Worm (Caenorhabditis elegans) whole organism, L1 larva: Measurements from ENCODE around the gene F21C10.9.
A peak's percentile ranks its signal among the peaks of the same experiment; 100 is the strongest.

ENCODE experiments used
- ceh-82 ChIP-seq, 3 experiments: fragments of 150-350 bp in 1 of 3; sonication (generic microtip) in 2 of 3; optimal IDR thresholded peaks; 2 replicates each; lab custom pipeline; 2014 to 2017; ENCODE audit warnings: missing biosample characterization in 3 of 3, missing genetic modification characterization in 3 of 3
- ceh-90 ChIP-seq: sonication (generic microtip); optimal IDR thresholded peaks from 2 replicates; lab custom pipeline; 2016; ENCODE audit warnings: missing genetic modification characterization, missing compliant biosample characterization
- dsc-1 ChIP-seq: sonication (generic microtip); optimal IDR thresholded peaks from 2 replicates; lab custom pipeline; 2016; ENCODE audit warnings: mild to moderate bottlenecking, missing genetic modification characterization, missing compliant biosample characterization
- fkh-8 ChIP-seq: sonication (generic microtip); optimal IDR thresholded peaks from 2 replicates; lab custom pipeline; 2016; ENCODE audit warnings: mild to moderate bottlenecking, missing genetic modification characterization, missing compliant biosample characterization
- grh-1 ChIP-seq: fragments of 200-800 bp; sonication (Bioruptor generic); IDR thresholded peaks from 2 replicates; pipeline ENCODE4 v1.3.6; 2022; ENCODE audit warnings: missing genetic modification reagents, missing genetic modification characterization, missing compliant biosample characterization
- hlh-4 ChIP-seq: sonication (generic microtip); optimal IDR thresholded peaks from 2 replicates; lab custom pipeline; 2016; ENCODE audit warnings: mild to moderate bottlenecking, missing genetic modification characterization, missing compliant biosample characterization
- jun-1 ChIP-seq: fragments of 150-350 bp; optimal IDR thresholded peaks from 2 replicates; lab custom pipeline; 2014; ENCODE audit warnings: missing biosample characterization, missing genetic modification reagents, missing genetic modification characterization
- lin-14 ChIP-seq: fragments of 200-800 bp; sonication (Bioruptor generic); optimal IDR thresholded peaks from 2 replicates; lab custom pipeline; 2018; ENCODE audit warnings: mild to moderate bottlenecking, missing genetic modification characterization, moderate library complexity, missing compliant biosample characterization
- nhr-11 ChIP-seq: fragments of 150-350 bp; optimal IDR thresholded peaks from 2 replicates; lab custom pipeline; 2014; ENCODE audit warnings: missing biosample characterization, missing genetic modification characterization
- nhr-19 ChIP-seq: fragments of 200-800 bp; sonication (Bioruptor generic); conservative IDR thresholded peaks from 2 replicates; pipeline ENCODE4 v1.3.6; 2022; ENCODE audit warnings: missing genetic modification characterization, missing compliant biosample characterization
- nhr-20 ChIP-seq: sonication (generic microtip); optimal IDR thresholded peaks from 2 replicates; lab custom pipeline; 2016; ENCODE audit warnings: mild to moderate bottlenecking, missing genetic modification characterization, missing compliant biosample characterization
- nhr-28 ChIP-seq: fragments of 150-350 bp; optimal IDR thresholded peaks from 2 replicates; lab custom pipeline; 2014; ENCODE audit warnings: missing biosample characterization, missing genetic modification characterization
- nhr-47 ChIP-seq: sonication (generic microtip); optimal IDR thresholded peaks from 2 replicates; lab custom pipeline; 2016; ENCODE audit warnings: mild to moderate bottlenecking, missing genetic modification characterization, moderate library complexity, missing compliant biosample characterization
- nhr-71 ChIP-seq: sonication (generic microtip); optimal IDR thresholded peaks from 2 replicates; lab custom pipeline; 2016; ENCODE audit warnings: mild to moderate bottlenecking, missing genetic modification characterization, moderate library complexity, missing compliant biosample characterization
- nhr-76 ChIP-seq: sonication (generic microtip); optimal IDR thresholded peaks from 2 replicates; lab custom pipeline; 2017; ENCODE audit warnings: missing biosample characterization, missing genetic modification characterization
- pax-3 ChIP-seq: fragments of 200-800 bp; sonication (Bioruptor generic); optimal IDR thresholded peaks from 2 replicates; lab custom pipeline; 2018; ENCODE audit warnings: mild to moderate bottlenecking, missing genetic modification characterization, moderate library complexity, missing compliant biosample characterization
- skn-1 ChIP-seq: fragments of 150-350 bp; optimal IDR thresholded peaks from 2 replicates; lab custom pipeline; 2014; ENCODE audit warnings: missing biosample characterization, missing genetic modification characterization
- sox-4 ChIP-seq: sonication (generic microtip); optimal IDR thresholded peaks from 2 replicates; lab custom pipeline; 2016; ENCODE audit warnings: missing genetic modification characterization, missing compliant biosample characterization
- sup-37 ChIP-seq: fragments of 200-800 bp; sonication (Bioruptor generic); optimal IDR thresholded peaks from 2 replicates; lab custom pipeline; 2018; ENCODE audit warnings: mild to moderate bottlenecking, missing genetic modification characterization, missing compliant biosample characterization
- unc-30 ChIP-seq: sonication (generic microtip); optimal IDR thresholded peaks from 2 replicates; lab custom pipeline; 2017; ENCODE audit warnings: missing biosample characterization, missing genetic modification characterization
- vab-15 ChIP-seq: sonication (generic microtip); optimal IDR thresholded peaks from 2 replicates; lab custom pipeline; 2017; ENCODE audit warnings: missing genotype, mild to moderate bottlenecking, missing genetic modification characterization, missing compliant biosample characterization

F21C10.9 gene

DNA sequence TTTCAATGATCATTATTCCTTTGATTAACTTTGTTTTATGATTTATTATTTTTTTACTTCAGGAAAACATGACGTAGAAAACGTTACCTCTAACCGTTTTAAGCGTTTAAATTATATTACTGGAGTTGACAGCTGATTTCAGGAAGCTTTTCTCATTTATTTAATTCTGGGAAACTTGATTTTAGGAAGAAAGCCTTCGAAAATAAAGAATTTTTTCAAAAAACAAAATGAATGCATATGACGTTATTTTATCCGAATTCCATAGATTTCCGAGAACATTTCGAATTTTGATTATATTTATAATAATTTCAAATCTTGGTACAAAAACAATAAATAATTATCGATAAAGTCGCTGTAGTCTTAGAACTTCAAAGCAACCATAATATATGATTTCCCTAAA, 49.2 kb downstream of the F21C10.9 start:
- TF ChIP-seq grh-1 (GFP tag; lab: Robert Waterston, UW) (no peak), hlh-4 (tag; lab: Kevin White, UChicago) (peak; percentile 97), nhr-71 (tag; lab: Kevin White, UChicago) (peak; percentile 32), jun-1 (no peak), nhr-47 (tag; lab: Kevin White, UChicago) (peak; percentile 31)

DNA sequence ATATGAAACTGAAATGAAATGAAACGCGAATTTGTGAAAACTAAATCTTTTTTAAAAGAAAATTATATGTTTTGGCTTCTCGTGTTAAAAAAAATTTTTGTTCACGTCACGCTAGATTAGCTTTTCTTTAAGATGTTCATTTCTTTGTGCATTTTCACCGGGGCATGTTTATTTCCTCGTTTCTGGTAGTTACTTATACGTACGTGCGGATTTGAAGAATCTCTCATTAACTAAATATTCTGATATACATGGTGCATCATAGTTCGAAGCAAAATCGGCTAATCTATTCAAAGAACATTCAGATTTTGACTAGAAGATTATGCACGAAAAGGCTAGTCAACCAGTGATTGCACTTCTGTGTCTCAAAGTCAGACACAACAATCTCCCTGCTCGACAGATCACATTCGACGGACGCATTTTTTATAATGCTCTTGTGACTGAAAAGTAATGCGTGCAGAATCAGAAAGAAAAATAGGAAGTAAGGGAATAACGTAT, 50.9 kb downstream of the F21C10.9 start, which contains the start of gene C25E10.17:
C25E10.17 (minus strand) TSS at position 51 of the 495 bp plus-strand sequence.
- no peak for TF ChIP-seq grh-1 (GFP tag; lab: Robert Waterston, UW)
- no peak for TF ChIP-seq sup-37 (GFP tag; lab: Kevin White, UChicago)
- peak; percentile 89 for TF ChIP-seq fkh-8
- peak; percentile 67 for TF ChIP-seq dsc-1
- peak; percentile 42 for TF ChIP-seq nhr-71 (tag; lab: Kevin White, UChicago)
- TF ChIP-seq vab-15 (tag; lab: Kevin White, UChicago): no peak
- TF ChIP-seq pax-3 (tag; lab: Kevin White, UChicago): peak; percentile 44
- TF ChIP-seq lin-14: peak; percentile 13
- TF ChIP-seq unc-30 (tag; lab: Kevin White, UChicago): no peak
- TF ChIP-seq nhr-20 (tag; lab: Kevin White, UChicago): no peak
- TF ChIP-seq nhr-19 (GFP tag; lab: Robert Waterston, UW): no peak
- peak; percentile 37 for TF ChIP-seq nhr-11 (tag; lab: Kevin White, UChicago)
- no peak for TF ChIP-seq nhr-28 (tag; lab: Kevin White, UChicago)
- TF ChIP-seq ceh-90: no peak
- no peak for TF ChIP-seq nhr-76 (tag; lab: Kevin White, UChicago)
- no peak for TF ChIP-seq ceh-82 (tag; optimal IDR thresholded peaks at IDR 0.05; lab: Kevin White, UChicago)
- no peak for TF ChIP-seq skn-1 (tag; lab: Kevin White, UChicago)
- peak; percentile 58 for TF ChIP-seq sox-4 (tag; lab: Kevin White, UChicago)
- TF ChIP-seq nhr-47 (tag; lab: Kevin White, UChicago): peak; percentile 43
